Worm (Caenorhabditis elegans) whole organism, L4/young adult: ENCODE measurements around the gene F41B5.1.

Source experiments
- W03F9.2 ChIP-seq: fragments of 150-350 bp; optimal IDR thresholded peaks from 2 replicates; lab custom pipeline; 2014; ENCODE audit warnings: missing biosample characterization, missing genetic modification characterization
- him-1 ChIP-seq: sonication (generic microtip); optimal IDR thresholded peaks from 2 replicates; lab custom pipeline; 2016; ENCODE audit warnings: missing genotype, missing genetic modification reagents, missing genetic modification characterization, missing compliant biosample characterization

DNA sequence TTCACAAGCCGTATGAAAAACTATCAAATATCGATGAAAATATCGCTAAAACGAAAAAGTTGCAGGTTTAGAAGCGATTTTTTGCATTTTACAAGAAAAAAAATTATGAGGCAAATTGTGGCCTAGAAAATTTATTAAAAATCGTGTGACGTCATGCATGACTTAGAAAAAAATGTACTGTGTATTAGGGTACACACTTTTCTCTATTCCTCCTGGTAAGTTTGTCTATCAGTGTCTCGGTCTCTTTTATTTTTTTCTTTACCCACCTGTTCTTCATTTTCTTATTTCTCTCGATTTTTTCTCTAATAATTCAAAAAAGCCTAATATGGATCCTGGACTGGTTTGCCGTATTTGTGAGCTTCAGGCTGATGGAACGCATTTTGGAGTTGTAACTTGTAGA lies 29.8 kb downstream of the F41B5.1 start, which contains the start of gene nhr-227:
- TF ChIP-seq W03F9.2 (tag; lab: Kevin White, UChicago): no peak
- no peak for TF ChIP-seq him-1 (tag; lab: Kevin White, UChicago)
